Fruit fly (Drosophila melanogaster) whole organism, embryonic: ENCODE results near the gene CG13716.

Source experiments
- Asciz ChIP-seq: fragments of 200-800 bp; sonication (Bioruptor generic); optimal IDR thresholded peaks from 2 replicates; lab custom pipeline; 2017; ENCODE audit warnings: missing biosample characterization, mild to moderate bottlenecking, missing genetic modification characterization, missing genetic modification reagents
- CG7556 ChIP-seq: fragments of 200-800 bp; sonication (Bioruptor generic); optimal IDR thresholded peaks from 2 replicates; lab custom pipeline; 2017; ENCODE audit warnings: missing biosample characterization, mild to moderate bottlenecking, missing genetic modification characterization
- CG9437 ChIP-seq: fragments of 200-800 bp; sonication (Bioruptor generic); optimal IDR thresholded peaks from 2 replicates; lab custom pipeline; 2018; ENCODE audit warnings: missing biosample characterization, mild to moderate bottlenecking, missing genetic modification characterization
- Dek ChIP-seq: fragments of 200-800 bp; sonication (Bioruptor generic); optimal IDR thresholded peaks from 3 replicates; lab custom pipeline; 2019; ENCODE audit warnings: missing biosample characterization, mild to moderate bottlenecking, missing genetic modification characterization, moderate library complexity
- dati ChIP-seq: fragments of 200-800 bp; sonication (Bioruptor generic); IDR thresholded peaks from 2 replicates; pipeline ENCODE4 v1.3.6; 2022; ENCODE audit warnings: missing biosample characterization, missing genetic modification characterization
- gfzf ChIP-seq: fragments of 200-800 bp; sonication (Bioruptor generic); optimal IDR thresholded peaks from 2 replicates; lab custom pipeline; 2016; ENCODE audit warnings: missing biosample characterization, mild to moderate bottlenecking, missing genetic modification characterization, moderate library complexity

DNA sequence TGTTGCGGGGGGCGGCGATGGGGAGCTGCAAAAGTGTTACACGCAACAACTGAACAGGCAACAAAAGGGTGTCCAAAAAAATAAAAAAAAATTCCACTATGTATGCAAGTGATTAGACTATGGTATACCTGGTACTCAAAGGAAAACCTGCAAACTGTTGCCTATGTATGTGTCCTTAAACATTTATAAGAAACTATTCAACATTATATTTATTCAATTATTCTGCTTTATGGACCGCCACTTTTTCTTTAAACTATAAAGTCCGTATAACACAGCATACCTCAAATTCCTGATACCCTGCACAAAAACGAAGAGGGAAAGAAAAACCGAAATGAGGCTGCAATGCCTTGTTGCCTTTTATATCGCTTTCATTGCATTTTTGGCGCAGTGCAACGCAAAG lies 26.9 kb downstream of the CG13716 start:
- TF ChIP-seq Asciz (GFP tag; lab: Kevin White, UChicago) (peak; percentile 13), dati (GFP tag; lab: Robert Waterston, UW) (no peak), gfzf (GFP tag; lab: Kevin White, UChicago) (no peak), CG7556 (GFP tag; lab: Kevin White, UChicago) (no peak), Dek (tag; lab: Kevin White, UChicago) (no peak), CG9437 (GFP tag; lab: Kevin White, UChicago) (no peak)
